Worm (Caenorhabditis elegans) whole organism, early embryonic: ENCODE data around the gene Y48A5A.3.

Experiments
- F13C5.2 ChIP-seq: sonication (generic microtip); optimal IDR thresholded peaks from 2 replicates; lab custom pipeline; 2017; ENCODE audit warnings: mild to moderate bottlenecking, missing genetic modification characterization, inconsistent platforms, missing compliant biosample characterization
- ama-1 ChIP-seq: fragments of 150-350 bp; optimal IDR thresholded peaks from 2 replicates; lab custom pipeline; 2014
- flt-1 ChIP-seq: fragments of 200-800 bp; sonication (Bioruptor generic); IDR thresholded peaks from 2 replicates; pipeline ENCODE4 v1.3.6; 2022; ENCODE audit warnings: missing genetic modification characterization, missing compliant biosample characterization
- hmbx-1 ChIP-seq: sonication (generic microtip); optimal IDR thresholded peaks from 2 replicates; lab custom pipeline; 2016; ENCODE audit warnings: mild to moderate bottlenecking, missing genetic modification characterization, missing compliant biosample characterization
- hmg-4 ChIP-seq: fragments of 200-800 bp; sonication (Bioruptor generic); optimal IDR thresholded peaks from 2 replicates; lab custom pipeline; 2018; ENCODE audit warnings: mild to moderate bottlenecking, missing genetic modification characterization, missing compliant biosample characterization
- pes-1 ChIP-seq: fragments of 200-800 bp; sonication (Bioruptor generic); IDR thresholded peaks from 2 replicates; pipeline ENCODE4 v1.3.6; 2022; ENCODE audit warnings: missing genetic modification reagents, missing genetic modification characterization, missing compliant biosample characterization
- scrt-1 ChIP-seq: fragments of 200-800 bp; sonication (Bioruptor generic); IDR thresholded peaks from 2 replicates; pipeline ENCODE4 v1.3.6; 2022; ENCODE audit warnings: missing genetic modification characterization, missing compliant biosample characterization
- tbx-11 ChIP-seq: fragments of 200-800 bp; sonication (Bioruptor generic); IDR thresholded peaks from 2 replicates; pipeline ENCODE4 v1.3.6; 2022; ENCODE audit warnings: missing genetic modification characterization, missing compliant biosample characterization

DNA sequence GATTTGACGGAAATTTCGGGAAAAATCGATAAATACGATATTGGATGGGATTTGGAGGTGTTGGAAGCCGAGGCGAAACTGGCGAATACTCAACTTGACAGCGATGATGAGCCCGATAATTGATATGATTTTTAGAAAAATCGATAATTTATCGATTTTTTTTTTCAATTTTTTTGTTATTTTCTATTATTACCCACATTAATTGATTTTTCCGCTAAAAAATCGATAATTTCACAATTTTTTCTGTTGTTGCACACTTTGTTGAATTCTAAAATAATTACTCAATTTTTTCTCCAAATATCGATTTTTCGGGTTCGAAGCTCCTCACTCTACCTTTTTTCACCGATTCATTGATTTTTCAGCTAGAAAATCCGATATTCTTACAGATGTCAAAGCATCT, at the start of gene Y48A5A.3:
- TF ChIP-seq hmbx-1 (tag; lab: Kevin White, UChicago) (no peak), hmg-4 (no peak), ama-1 (lab: Kevin White, UChicago) (no peak), F13C5.2 (tag; lab: Kevin White, UChicago) (no peak), flt-1 (GFP tag; lab: Robert Waterston, UW) (no peak), scrt-1 (GFP tag; lab: Robert Waterston, UW) (no peak), tbx-11 (GFP tag; lab: Robert Waterston, UW) (no peak), pes-1 (GFP tag; lab: Robert Waterston, UW) (no peak)
